Worm (Caenorhabditis elegans) whole organism, L1 larva: Measurements from ENCODE around the gene twk-9.

Experiments
- ceh-82 ChIP-seq, 3 experiments: fragments of 150-350 bp in 1 of 3; sonication (generic microtip) in 2 of 3; optimal IDR thresholded peaks; 2 replicates each; lab custom pipeline; 2014 to 2017; ENCODE audit warnings: missing biosample characterization in 3 of 3, missing genetic modification characterization in 3 of 3
- dsc-1 ChIP-seq: sonication (generic microtip); optimal IDR thresholded peaks from 2 replicates; lab custom pipeline; 2016; ENCODE audit warnings: mild to moderate bottlenecking, missing genetic modification characterization, missing compliant biosample characterization
- mep-1 ChIP-seq: fragments of 150-350 bp; optimal IDR thresholded peaks from 2 replicates; lab custom pipeline; 2014; ENCODE audit warnings: missing biosample characterization, missing genetic modification characterization
- pag-3 ChIP-seq: sonication (generic microtip); optimal IDR thresholded peaks from 2 replicates; lab custom pipeline; 2017; ENCODE audit warnings: missing genetic modification characterization, mild to moderate bottlenecking, missing compliant biosample characterization, antibody characterized with exemption, borderline replicate concordance; ENCODE audit not compliant: insufficient read depth
- unc-86 ChIP-seq: sonication (generic microtip); optimal IDR thresholded peaks from 2 replicates; lab custom pipeline; 2016; ENCODE audit warnings: missing genetic modification characterization, missing compliant biosample characterization

- TF ChIP-seq dsc-1 (tag; lab: Kevin White, UChicago), result no peak
- no peak for TF ChIP-seq pag-3 (tag; lab: Kevin White, UChicago)
- no peak for TF ChIP-seq ceh-82 (tag; optimal IDR thresholded peaks at IDR 0.05; lab: Kevin White, UChicago)
- no peak for TF ChIP-seq unc-86 (tag; lab: Kevin White, UChicago)
- no peak for TF ChIP-seq mep-1
These were observed 4.9 kb downstream of the twk-9 start for ce11 chrIV:9697869-9698268.
